Fruit fly (Drosophila melanogaster) whole organism, embryonic: ENCODE measurements around the gene Drs.
A peak's percentile ranks its signal among the peaks of the same experiment; 100 is the strongest.

Experiments used
- ATbp ChIP-seq: fragments of 200-800 bp; sonication (Bioruptor generic); optimal IDR thresholded peaks from 2 replicates; lab custom pipeline; 2017; ENCODE audit warnings: missing biosample characterization, mild to moderate bottlenecking, missing genetic modification characterization, missing genetic modification reagents
- Blimp-1 ChIP-seq: fragments of 200-800 bp; sonication (Bioruptor generic); optimal IDR thresholded peaks from 3 replicates; lab custom pipeline; 2018; ENCODE audit warnings: missing biosample characterization, missing genetic modification characterization, mild to moderate bottlenecking, moderate library complexity, missing genetic modification reagents
- CG10565 ChIP-seq: fragments of 200-800 bp; sonication (Bioruptor generic); optimal IDR thresholded peaks from 3 replicates; lab custom pipeline; 2016; ENCODE audit warnings: missing biosample characterization, mild to moderate bottlenecking, missing genetic modification characterization
- CG12155 ChIP-seq: fragments of 200-800 bp; sonication (Bioruptor generic); optimal IDR thresholded peaks from 3 replicates; lab custom pipeline; 2016; ENCODE audit warnings: missing biosample characterization, missing genetic modification characterization
- CG12769 ChIP-seq: fragments of 200-800 bp; sonication (Bioruptor generic); optimal IDR thresholded peaks from 2 replicates; lab custom pipeline; 2019; ENCODE audit warnings: missing biosample characterization, mild to moderate bottlenecking, missing genetic modification characterization, moderate library complexity
- CG13123 ChIP-seq: fragments of 200-800 bp; sonication (Bioruptor generic); optimal IDR thresholded peaks from 2 replicates; lab custom pipeline; 2016; ENCODE audit warnings: missing biosample characterization, missing genetic modification characterization
- CG14441 ChIP-seq: fragments of 200-800 bp; sonication (Bioruptor generic); IDR thresholded peaks from 2 replicates; pipeline ENCODE4 v1.3.6; 2022; ENCODE audit warnings: missing biosample characterization, missing genetic modification characterization
- CG1603 ChIP-seq: fragments of 200-800 bp; sonication (Bioruptor generic); optimal IDR thresholded peaks from 2 replicates; lab custom pipeline; 2019; ENCODE audit warnings: missing biosample characterization, mild to moderate bottlenecking, missing genetic modification characterization, moderate library complexity
- CG17359 ChIP-seq: fragments of 200-800 bp; sonication (Bioruptor generic); optimal IDR thresholded peaks from 3 replicates; lab custom pipeline; 2018; ENCODE audit warnings: missing biosample characterization, mild to moderate bottlenecking, missing genetic modification characterization, moderate library complexity
- CG17612 ChIP-seq: fragments of 200-800 bp; sonication (Bioruptor generic); IDR thresholded peaks from 2 replicates; pipeline ENCODE4 v1.3.6; 2022; ENCODE audit warnings: missing biosample characterization, missing genetic modification characterization
- CG2120 ChIP-seq: fragments of 200-800 bp; sonication (Bioruptor generic); optimal IDR thresholded peaks from 3 replicates; lab custom pipeline; 2016; ENCODE audit warnings: missing biosample characterization, missing genetic modification characterization
- CG2678 ChIP-seq: fragments of 200-800 bp; sonication (Bioruptor generic); optimal IDR thresholded peaks from 3 replicates; lab custom pipeline; 2019; ENCODE audit warnings: missing biosample characterization, mild to moderate bottlenecking, missing genetic modification characterization, moderate library complexity
- CG31365 ChIP-seq: fragments of 200-800 bp; sonication (Bioruptor generic); optimal IDR thresholded peaks from 2 replicates; lab custom pipeline; 2018; ENCODE audit warnings: missing biosample characterization, mild to moderate bottlenecking, missing genetic modification characterization
- CG3163 ChIP-seq: fragments of 200-800 bp; sonication (Bioruptor generic); optimal IDR thresholded peaks from 3 replicates; lab custom pipeline; 2016; ENCODE audit warnings: missing biosample characterization, missing genetic modification characterization
- CG32772 ChIP-seq: fragments of 200-800 bp; sonication (Bioruptor generic); IDR thresholded peaks from 2 replicates; pipeline ENCODE4 v1.3.6; 2022; ENCODE audit warnings: missing biosample characterization, missing genetic modification characterization
- CG3995 ChIP-seq: fragments of 200-800 bp; sonication (Bioruptor generic); optimal IDR thresholded peaks from 3 replicates; lab custom pipeline; 2016; ENCODE audit warnings: missing biosample characterization, missing genetic modification characterization
- CG4328 ChIP-seq: fragments of 200-800 bp; sonication (Bioruptor generic); optimal IDR thresholded peaks from 3 replicates; lab custom pipeline; 2017; ENCODE audit warnings: missing biosample characterization, missing genetic modification reagents, missing genetic modification characterization
- CG43689 ChIP-seq: fragments of 200-800 bp; sonication (Bioruptor generic); IDR thresholded peaks from 2 replicates; pipeline ENCODE4 v1.3.6; 2022; ENCODE audit warnings: missing biosample characterization, missing genetic modification characterization
- CG4424 ChIP-seq: fragments of 200-800 bp; sonication (Bioruptor generic); optimal IDR thresholded peaks from 3 replicates; lab custom pipeline; 2016; ENCODE audit warnings: missing biosample characterization, missing genetic modification characterization
- CG5245 ChIP-seq: fragments of 200-800 bp; sonication (Bioruptor generic); optimal IDR thresholded peaks from 3 replicates; lab custom pipeline; 2016; ENCODE audit warnings: missing biosample characterization, missing genetic modification characterization
- CG6254 ChIP-seq: fragments of 200-800 bp; sonication (Bioruptor generic); optimal IDR thresholded peaks from 3 replicates; lab custom pipeline; 2017; ENCODE audit warnings: mild to moderate bottlenecking, missing biosample characterization, missing genetic modification reagents, missing genetic modification characterization
- Camta ChIP-seq: fragments of 200-800 bp; sonication (Bioruptor generic); optimal IDR thresholded peaks from 2 replicates; lab custom pipeline; 2016; ENCODE audit warnings: missing biosample characterization, missing genetic modification characterization
- Dfd ChIP-seq, 2 experiments: fragments of >200 bp; optimal IDR thresholded peaks; 2 replicates each; lab custom pipeline; 2017; ENCODE audit warnings: missing biosample characterization in 2 of 2, missing genetic modification characterization in 2 of 2
- HLH4C ChIP-seq: fragments of 200-800 bp; sonication (Bioruptor generic); IDR thresholded peaks from 3 replicates; pipeline ENCODE4 v1.3.6; 2022; ENCODE audit warnings: missing biosample characterization, missing genetic modification characterization; ENCODE audit not compliant: partially characterized antibody
- HLH54F ChIP-seq: fragments of 200-800 bp; sonication (Bioruptor generic); optimal IDR thresholded peaks from 3 replicates; lab custom pipeline; 2016; ENCODE audit warnings: missing biosample characterization, missing genetic modification characterization
- Hand ChIP-seq: fragments of 200-800 bp; sonication (Bioruptor generic); optimal IDR thresholded peaks from 2 replicates; lab custom pipeline; 2017; ENCODE audit warnings: mild to moderate bottlenecking, missing biosample characterization, missing genetic modification reagents, missing genetic modification characterization
- HmgD ChIP-seq: fragments of 200-800 bp; sonication (Bioruptor generic); optimal IDR thresholded peaks from 3 replicates; lab custom pipeline; 2016; ENCODE audit warnings: missing biosample characterization, missing genetic modification characterization
- Hmr ChIP-seq: fragments of 200-800 bp; sonication (Bioruptor generic); optimal IDR thresholded peaks from 3 replicates; lab custom pipeline; 2017; ENCODE audit warnings: mild to moderate bottlenecking, missing biosample characterization, missing genetic modification reagents, missing genetic modification characterization
- Hmx ChIP-seq: fragments of 200-800 bp; sonication (Bioruptor generic); optimal IDR thresholded peaks from 2 replicates; lab custom pipeline; 2016; ENCODE audit warnings: missing biosample characterization, missing genetic modification characterization
- Med ChIP-seq: fragments of 200-800 bp; sonication (Bioruptor generic); peaks from one replicate; lab custom pipeline; 2016; ENCODE audit warnings: missing biosample characterization, missing genetic modification characterization, mild to moderate bottlenecking, inconsistent platforms, moderate library complexity
- NC2β ChIP-seq: fragments of 200-800 bp; sonication (Bioruptor generic); optimal IDR thresholded peaks from 2 replicates; lab custom pipeline; 2016; ENCODE audit warnings: missing biosample characterization, missing genetic modification characterization
- Nf-YC ChIP-seq: fragments of 200-800 bp; optimal IDR thresholded peaks from 3 replicates; lab custom pipeline; 2019; ENCODE audit warnings: missing biosample characterization, mild to moderate bottlenecking, missing genetic modification characterization, moderate library complexity
- Optix ChIP-seq: fragments of 200-800 bp; sonication (Bioruptor generic); IDR thresholded peaks from 3 replicates; pipeline ENCODE4 v1.3.6; 2022; ENCODE audit warnings: missing biosample characterization, missing genetic modification characterization
- Poxn ChIP-seq: fragments of 200-800 bp; sonication (Bioruptor generic); IDR thresholded peaks from 2 replicates; pipeline ENCODE4 v1.3.6; 2022; ENCODE audit warnings: missing biosample characterization, missing genetic modification characterization
- bbx ChIP-seq: fragments of 200-800 bp; sonication (Bioruptor generic); IDR thresholded peaks from 2 replicates; pipeline ENCODE4 v1.3.6; 2022; ENCODE audit warnings: missing biosample characterization, missing genetic modification characterization; ENCODE audit not compliant: partially characterized antibody
- bsh ChIP-seq, 2 experiments: fragments of 200-800 bp; sonication (Bioruptor generic); optimal IDR thresholded peaks; 2 replicates each; lab custom pipeline; 2017 to 2018; ENCODE audit warnings: mild to moderate bottlenecking in 2 of 2, missing biosample characterization in 2 of 2, missing genetic modification characterization in 2 of 2, moderate library complexity in 1 of 2
- chinmo ChIP-seq: fragments of 200-800 bp; sonication (Bioruptor generic); IDR thresholded peaks from 4 replicates; pipeline ENCODE4 v1.3.6; 2022; ENCODE audit warnings: missing biosample characterization, missing genetic modification characterization; ENCODE audit not compliant: partially characterized antibody
- grau ChIP-seq: fragments of 200-800 bp; optimal IDR thresholded peaks from 3 replicates; lab custom pipeline; 2019; ENCODE audit warnings: missing biosample characterization, mild to moderate bottlenecking, missing genetic modification characterization, moderate library complexity
- grn ChIP-seq: fragments of 200-800 bp; sonication (Bioruptor generic); optimal IDR thresholded peaks from 3 replicates; lab custom pipeline; 2017; ENCODE audit warnings: missing biosample characterization, missing genetic modification characterization
- gsb-n ChIP-seq: fragments of 200-800 bp; sonication (Bioruptor generic); optimal IDR thresholded peaks from 3 replicates; lab custom pipeline; 2018; ENCODE audit warnings: missing biosample characterization, mild to moderate bottlenecking, missing genetic modification characterization
- jigr1 ChIP-seq: fragments of 200-800 bp; sonication (Bioruptor generic); IDR thresholded peaks from 3 replicates; pipeline ENCODE4 v1.3.6; 2022; ENCODE audit warnings: missing biosample characterization, missing genetic modification characterization
- nerfin-2 ChIP-seq: fragments of 200-800 bp; sonication (Bioruptor generic); IDR thresholded peaks from 2 replicates; pipeline ENCODE4 v1.3.6; 2022; ENCODE audit warnings: missing biosample characterization, missing genetic modification characterization; ENCODE audit not compliant: partially characterized antibody
- oc ChIP-seq: fragments of 200-800 bp; sonication (Bioruptor generic); optimal IDR thresholded peaks from 2 replicates; lab custom pipeline; 2018; ENCODE audit warnings: missing biosample characterization, mild to moderate bottlenecking, missing genetic modification characterization, moderate library complexity
- p53 ChIP-seq: fragments of 200-800 bp; sonication (Bioruptor generic); optimal IDR thresholded peaks from 2 replicates; lab custom pipeline; 2016; ENCODE audit warnings: missing biosample characterization, missing genetic modification characterization
- peb ChIP-seq: fragments of 200-800 bp; sonication (Bioruptor generic); IDR thresholded peaks from 2 replicates; pipeline ENCODE4 v1.3.6; 2022; ENCODE audit warnings: missing biosample characterization, missing genetic modification characterization
- pfk ChIP-seq: fragments of 200-800 bp; sonication (Bioruptor generic); optimal IDR thresholded peaks from 2 replicates; lab custom pipeline; 2018; ENCODE audit warnings: missing biosample characterization, mild to moderate bottlenecking, missing genetic modification characterization, moderate library complexity
- repo ChIP-seq: fragments of 200-800 bp; sonication (Bioruptor generic); optimal IDR thresholded peaks from 2 replicates; lab custom pipeline; 2016; ENCODE audit warnings: missing biosample characterization, missing genetic modification characterization
- ro ChIP-seq: fragments of 200-800 bp; sonication (Bioruptor generic); IDR thresholded peaks from 2 replicates; pipeline ENCODE4 v1.3.6; 2022; ENCODE audit warnings: missing biosample characterization, missing genetic modification characterization
- trem ChIP-seq: fragments of 200-800 bp; optimal IDR thresholded peaks from 3 replicates; lab custom pipeline; 2019; ENCODE audit warnings: missing biosample characterization, mild to moderate bottlenecking, missing genetic modification characterization, moderate library complexity
- usp ChIP-seq: fragments of >200 bp; optimal IDR thresholded peaks from 2 replicates; lab custom pipeline; 2017; ENCODE audit warnings: missing biosample characterization, missing genetic modification characterization
- wdn ChIP-seq: fragments of 200-800 bp; sonication (Bioruptor generic); IDR thresholded peaks from 2 replicates; pipeline ENCODE4 v1.3.6; 2022; ENCODE audit warnings: missing biosample characterization, missing genetic modification characterization

Drs gene

DNA sequence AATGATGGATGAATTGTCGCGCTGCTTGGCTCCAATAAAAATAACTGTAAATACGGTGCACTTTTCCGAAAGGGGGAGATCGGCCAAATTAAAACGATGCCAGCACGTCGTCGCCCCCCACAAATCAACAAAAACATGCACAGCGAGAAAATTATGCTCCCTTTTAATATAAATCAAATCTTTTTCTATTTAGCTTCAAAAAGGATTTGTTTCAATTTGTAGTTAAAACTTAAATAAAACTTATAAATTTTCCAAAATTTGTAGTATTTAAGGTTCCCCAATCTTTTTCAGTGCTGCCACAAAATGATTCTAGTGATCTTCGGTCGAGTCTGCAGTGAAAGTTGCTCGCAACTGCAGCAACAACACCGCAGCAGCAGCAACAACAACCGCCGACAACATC, 26.7 kb downstream of the Drs start (continued):
- TF ChIP-seq Blimp-1 (GFP tag; lab: Kevin White, UChicago) (peak; percentile 97), pfk (GFP tag; lab: Kevin White, UChicago) (no peak), CG17612 (GFP tag; lab: Robert Waterston, UW) (0 out of 2 replicates have a peak, but pooled peaks have one; percentile 23), CG13123 (GFP tag; lab: Kevin White, UChicago) (peak; percentile 78), CG12769 (tag; lab: Kevin White, UChicago) (no peak), usp (GFP tag; lab: Kevin White, UChicago) (no peak), bbx (GFP tag; lab: Robert Waterston, UW) (no peak), p53 (GFP tag; lab: Kevin White, UChicago) (peak; percentile 39), Hmr (GFP tag; lab: Kevin White, UChicago) (no peak), CG6254 (GFP tag; lab: Kevin White, UChicago) (peak; percentile 94), Hmx (GFP tag; lab: Kevin White, UChicago) (no peak), CG5245 (peak; percentile 83), CG4328 (GFP tag; lab: Kevin White, UChicago) (peak; percentile 76), CG10565 (GFP tag; lab: Kevin White, UChicago) (peak; percentile 42), Hand (GFP tag; lab: Kevin White, UChicago) (no peak), CG32772 (GFP tag; lab: Robert Waterston, UW) (peak; percentile 87), Poxn (GFP tag; lab: Robert Waterston, UW) (no peak), CG43689 (GFP tag; lab: Robert Waterston, UW) (no peak), chinmo (GFP tag; lab: Robert Waterston, UW) (no peak), Optix (GFP tag; lab: Robert Waterston, UW) (peak; percentile 80; the same call in 2 of the 3 replicates), ATbp (GFP tag; lab: Kevin White, UChicago) (peak; percentile 91), Dfd (GFP tag; optimal IDR thresholded peaks at IDR 0.05; lab: Kevin White, UChicago) (no peak), ro (GFP tag; lab: Robert Waterston, UW) (peak; percentile 79), CG4424 (GFP tag; lab: Kevin White, UChicago) (peak; percentile 94), CG17359 (tag; lab: Kevin White, UChicago) (peak; percentile 88), repo (GFP tag; lab: Kevin White, UChicago) (peak; percentile 38), CG14441 (GFP tag; lab: Robert Waterston, UW) (no peak), CG1603 (tag; lab: Kevin White, UChicago) (peak; percentile 60), CG12155 (GFP tag; lab: Kevin White, UChicago) (peak; percentile 62), wdn (no peak), CG2678 (peak; percentile 92), HmgD (GFP tag; lab: Kevin White, UChicago) (no peak), CG2120 (GFP tag; lab: Kevin White, UChicago) (no peak), HLH4C (GFP tag; lab: Robert Waterston, UW) (no peak), gsb-n (tag; lab: Kevin White, UChicago) (peak; percentile 93), Med (GFP tag; lab: Kevin White, UChicago) (peak; percentile 93), Camta (peak; percentile 88), grn (GFP tag; lab: Kevin White, UChicago) (peak; percentile 37), peb (GFP tag; lab: Robert Waterston, UW) (peak; percentile 76), CG3995 (GFP tag; lab: Kevin White, UChicago) (no peak), bsh (GFP tag; optimal IDR thresholded peaks at IDR 0.05; lab: Kevin White, UChicago) (peak; percentile 84 to 98), NC2β (GFP tag; lab: Kevin White, UChicago) (peak; percentile 86), CG3163 (no peak), trem (peak; percentile 94), CG31365 (tag; lab: Kevin White, UChicago) (peak; percentile 29), nerfin-2 (no peak), oc (peak; percentile 93), HLH54F (GFP tag; lab: Kevin White, UChicago) (peak; percentile 26), jigr1 (GFP tag; lab: Robert Waterston, UW) (0 out of 3 replicates have a peak, but pooled peaks have one; percentile 41), grau (tag; lab: Kevin White, UChicago) (peak; percentile 87), Nf-YC (tag; lab: Kevin White, UChicago) (peak; percentile 13)
